Worm (Caenorhabditis elegans) whole organism, young adult: ENCODE data around the gene ttbk-2.1.
"Not testable (repeated sequence)": the region's sequence is repeated elsewhere in the genome, so short reads cannot be mapped to it uniquely, and the experiment has no call there.

Experiments
- C17E4.6 ChIP-seq: fragments of 200-800 bp; sonication (Bioruptor generic); IDR thresholded peaks from 2 replicates; pipeline ENCODE4 v1.3.6; 2022; ENCODE audit warnings: missing genetic modification reagents, missing genetic modification characterization, missing compliant biosample characterization
- F39B2.1 ChIP-seq: fragments of 200-800 bp; sonication (Bioruptor generic); IDR thresholded peaks from 2 replicates; pipeline ENCODE4 v1.3.6; 2022; ENCODE audit warnings: missing genetic modification reagents, missing genetic modification characterization, missing compliant biosample characterization
- F57A8.1 ChIP-seq: fragments of 200-800 bp; sonication (Bioruptor generic); optimal IDR thresholded peaks from 2 replicates; lab custom pipeline; 2018; ENCODE audit warnings: mild to moderate bottlenecking, missing genetic modification characterization, moderate library complexity, missing compliant biosample characterization
- ama-1 ChIP-seq, 3 experiments: fragments of 150-350 bp in 1 of 3; sonication (generic microtip) in 2 of 3; optimal IDR thresholded peaks; 2 replicates each; lab custom pipeline; 2014 to 2018; ENCODE audit warnings: missing biosample characterization in 2 of 3, missing genetic modification characterization in 2 of 3, missing genetic modification reagents in 2 of 3
- cebp-2 ChIP-seq: fragments of 200-800 bp; sonication (Bioruptor generic); IDR thresholded peaks from 2 replicates; pipeline ENCODE4 v1.3.6; 2022; ENCODE audit warnings: missing genetic modification characterization, missing compliant biosample characterization
- ceh-27 ChIP-seq: fragments of 200-800 bp; sonication (Bioruptor generic); optimal IDR thresholded peaks from 2 replicates; lab custom pipeline; 2018; ENCODE audit warnings: mild to moderate bottlenecking, missing genetic modification characterization, moderate library complexity, missing compliant biosample characterization
- ceh-58 ChIP-seq: fragments of 200-800 bp; sonication (Bioruptor generic); IDR thresholded peaks from 2 replicates; pipeline ENCODE4 v1.3.6; 2022; ENCODE audit warnings: missing genetic modification characterization, missing compliant biosample characterization
- dox-1 ChIP-seq: fragments of 200-800 bp; sonication (Bioruptor generic); IDR thresholded peaks from 2 replicates; pipeline ENCODE4 v1.3.6; 2022; ENCODE audit warnings: missing genetic modification reagents, missing genetic modification characterization, missing compliant biosample characterization
- egl-18 ChIP-seq: fragments of 200-800 bp; sonication (Bioruptor generic); IDR thresholded peaks from 2 replicates; pipeline ENCODE4 v1.3.6; 2022; ENCODE audit warnings: missing genetic modification reagents, missing genetic modification characterization, missing compliant biosample characterization
- egrh-3 ChIP-seq: fragments of 200-800 bp; sonication (Bioruptor generic); IDR thresholded peaks from 2 replicates; pipeline ENCODE4 v1.3.6; 2022; ENCODE audit warnings: missing genetic modification reagents, missing genetic modification characterization, missing compliant biosample characterization
- fkh-3 ChIP-seq: sonication (generic microtip); optimal IDR thresholded peaks from 2 replicates; lab custom pipeline; 2016; ENCODE audit warnings: mild to moderate bottlenecking, missing genetic modification characterization, missing compliant biosample characterization
- gei-17 ChIP-seq: fragments of 200-800 bp; sonication (Bioruptor generic); optimal IDR thresholded peaks from 2 replicates; lab custom pipeline; 2018; ENCODE audit warnings: mild to moderate bottlenecking, missing genetic modification characterization, missing compliant biosample characterization
- hlh-26 ChIP-seq: fragments of 200-800 bp; sonication (Bioruptor generic); conservative IDR thresholded peaks from 2 replicates; pipeline ENCODE4 v1.3.6; 2022; ENCODE audit warnings: missing genetic modification reagents, missing genetic modification characterization, missing compliant biosample characterization
- lin-26 ChIP-seq: fragments of 200-800 bp; sonication (Bioruptor generic); IDR thresholded peaks from 2 replicates; pipeline ENCODE4 v1.3.6; 2022; ENCODE audit warnings: missing genetic modification reagents, missing genetic modification characterization, missing compliant biosample characterization
- lin-54 ChIP-seq: fragments of 200-800 bp; sonication (Bioruptor generic); optimal IDR thresholded peaks from 2 replicates; lab custom pipeline; 2018; ENCODE audit warnings: mild to moderate bottlenecking, missing genetic modification characterization, missing compliant biosample characterization
- lsl-1 ChIP-seq: fragments of 200-800 bp; sonication (Bioruptor generic); optimal IDR thresholded peaks from 2 replicates; lab custom pipeline; 2018; ENCODE audit warnings: mild to moderate bottlenecking, missing genetic modification characterization, moderate library complexity, missing compliant biosample characterization
- madf-10 ChIP-seq: sonication (generic microtip); optimal IDR thresholded peaks from 2 replicates; lab custom pipeline; 2016; ENCODE audit warnings: mild to moderate bottlenecking, missing genetic modification characterization, missing compliant biosample characterization
- mcd-1 ChIP-seq: fragments of 200-800 bp; sonication (Bioruptor generic); IDR thresholded peaks from 2 replicates; pipeline ENCODE4 v1.3.6; 2022; ENCODE audit warnings: missing genetic modification reagents, missing genetic modification characterization, missing compliant biosample characterization
- nfyb-1 ChIP-seq: fragments of 200-800 bp; sonication (Bioruptor generic); IDR thresholded peaks from 2 replicates; pipeline ENCODE4 v1.3.6; 2022; ENCODE audit warnings: missing genetic modification reagents, missing genetic modification characterization, missing compliant biosample characterization
- nhr-179 ChIP-seq: sonication (generic microtip); optimal IDR thresholded peaks from 2 replicates; lab custom pipeline; 2016; ENCODE audit warnings: mild to moderate bottlenecking, missing genetic modification characterization, missing compliant biosample characterization
- pha-4 ChIP-seq: fragments of 150-350 bp; sonication (generic microtip); optimal IDR thresholded peaks from 2 replicates; lab custom pipeline; 2014; ENCODE audit warnings: missing biosample characterization, missing genetic modification reagents, missing genetic modification characterization
- rpc-1 ChIP-seq, 2 experiments: fragments of 150-350 bp in 1 of 2; sonication (generic microtip) in 1 of 2; optimal IDR thresholded peaks; 2 replicates each; lab custom pipeline; 2014 to 2018; ENCODE audit warnings: missing biosample characterization in 1 of 2, missing genetic modification characterization in 1 of 2, missing genetic modification reagents in 1 of 2, missing genotype in 1 of 2
- snpc-4 ChIP-seq, 5 experiments: fragments of 150-350 bp in 1 of 5; sonication (generic microtip) in 4 of 5; optimal IDR thresholded peaks; 2 replicates each; lab custom pipeline; 2014 to 2018; ENCODE audit warnings: missing genetic modification characterization in 5 of 5, missing biosample characterization in 3 of 5, antibody characterized with exemption in 2 of 5, mild to moderate bottlenecking in 2 of 5, missing compliant biosample characterization in 2 of 5, missing genotype in 2 of 5, moderate library complexity in 2 of 5, missing genetic modification reagents in 1 of 5
- somi-1 ChIP-seq: fragments of 200-800 bp; sonication (Bioruptor generic); optimal IDR thresholded peaks from 2 replicates; lab custom pipeline; 2018; ENCODE audit warnings: mild to moderate bottlenecking, missing genetic modification characterization, missing compliant biosample characterization
- tbx-9 ChIP-seq: sonication (generic microtip); optimal IDR thresholded peaks from 2 replicates; lab custom pipeline; 2016; ENCODE audit warnings: borderline replicate concordance, missing genetic modification characterization, inconsistent platforms, missing compliant biosample characterization
- xnd-1 ChIP-seq: sonication (generic microtip); optimal IDR thresholded peaks from 2 replicates; lab custom pipeline; 2016; ENCODE audit warnings: missing genotype, missing genetic modification reagents, missing genetic modification characterization, missing compliant biosample characterization
- ztf-18 ChIP-seq: sonication (generic microtip); optimal IDR thresholded peaks from 2 replicates; lab custom pipeline; 2016; ENCODE audit warnings: missing genotype, mild to moderate bottlenecking, missing genetic modification characterization, missing compliant biosample characterization
- ztf-28 ChIP-seq: fragments of 200-800 bp; sonication (Bioruptor generic); IDR thresholded peaks from 2 replicates; pipeline ENCODE4 v1.3.6; 2022; ENCODE audit warnings: missing genetic modification reagents, missing genetic modification characterization, missing compliant biosample characterization
- ztf-3 ChIP-seq: fragments of 200-800 bp; sonication (Bioruptor generic); optimal IDR thresholded peaks from 2 replicates; lab custom pipeline; 2018; ENCODE audit warnings: mild to moderate bottlenecking, missing genetic modification characterization, missing compliant biosample characterization

The ttbk-2.1 gene

DNA sequence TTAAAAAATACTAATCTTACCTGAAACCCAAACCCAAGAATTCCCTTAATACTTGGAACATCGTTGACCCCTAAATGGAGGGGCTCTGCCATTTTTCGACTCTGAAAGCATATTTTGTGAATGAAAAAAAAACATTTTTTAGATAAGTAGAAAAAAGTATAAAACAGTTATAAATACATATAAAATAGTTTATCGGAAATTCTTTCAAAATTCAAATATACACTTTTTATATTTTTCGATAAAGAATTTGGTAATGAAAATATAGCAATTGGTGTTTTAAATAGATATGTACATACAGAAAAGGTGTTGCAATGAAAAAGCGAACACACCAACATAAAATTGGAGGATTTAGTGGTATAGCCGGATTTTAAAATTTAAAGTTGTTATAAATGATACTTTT is 43.4 kb upstream of the ttbk-2.1 start, which contains the start of gene Y59E9AL.4:
TSS of gene Y59E9AL.4 (minus strand) at position 101 of the 400 bp plus-strand sequence.
- TF ChIP-seq mcd-1 (GFP tag; lab: Robert Waterston, UW), result no peak
- TF ChIP-seq madf-10 (tag; lab: Kevin White, UChicago), result no peak
- TF ChIP-seq F57A8.1 (GFP tag; lab: Kevin White, UChicago), result no peak
- no peak for TF ChIP-seq ztf-28 (GFP tag; lab: Robert Waterston, UW)
- TF ChIP-seq lin-26 (GFP tag; lab: Robert Waterston, UW), result no peak
- no peak for TF ChIP-seq F39B2.1 (GFP tag; lab: Robert Waterston, UW)
- no peak for TF ChIP-seq egl-18 (GFP tag; lab: Robert Waterston, UW)
- no peak for TF ChIP-seq C17E4.6 (GFP tag; lab: Robert Waterston, UW)
- TF ChIP-seq tbx-9 (tag; lab: Kevin White, UChicago), result no peak
- TF ChIP-seq pha-4 (tag; lab: Kevin White, UChicago), result no peak
- no peak for TF ChIP-seq somi-1 (GFP tag; lab: Kevin White, UChicago)
- TF ChIP-seq ztf-18 (tag; lab: Kevin White, UChicago), result no peak
- no peak for TF ChIP-seq fkh-3 (tag; lab: Kevin White, UChicago)
- TF ChIP-seq ceh-58 (GFP tag; lab: Robert Waterston, UW), result no peak
- no peak for TF ChIP-seq nfyb-1
- TF ChIP-seq, all 124 proteins: peak for 0

DNA sequence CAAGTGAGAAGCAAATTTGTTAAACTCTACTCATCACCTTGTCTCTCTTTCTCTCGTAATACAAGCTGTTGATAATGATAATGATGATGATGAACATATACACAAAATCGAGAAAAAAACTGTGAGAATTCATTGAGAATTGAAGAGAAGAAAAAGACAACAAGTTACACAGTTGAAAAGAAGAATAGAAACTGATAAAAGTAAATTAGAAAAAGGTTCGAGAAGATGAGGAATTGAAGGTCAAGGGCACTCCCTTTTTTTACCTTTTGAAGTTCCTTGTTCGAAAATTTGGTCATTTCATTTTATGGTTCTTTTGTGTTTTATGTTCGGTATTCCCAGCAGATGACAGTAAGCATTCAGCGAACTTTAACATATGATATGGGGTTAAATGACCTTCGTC is 42.1 kb upstream of the ttbk-2.1 start:
- TF ChIP-seq lin-54 (GFP tag; lab: Kevin White, UChicago), result no peak
- TF ChIP-seq somi-1 (GFP tag; lab: Kevin White, UChicago), result peak; percentile 46

ce11 chrIV:5218496-5218895 is 40.0 kb upstream of the ttbk-2.1 start, which contains the start of gene nsph-4.2:
Gene nsph-4.2 (plus strand): TSS chrIV:5218796.
- TF ChIP-seq nhr-179 (tag; lab: Kevin White, UChicago); ceh-27; lsl-1: not testable (repeated sequence)

DNA sequence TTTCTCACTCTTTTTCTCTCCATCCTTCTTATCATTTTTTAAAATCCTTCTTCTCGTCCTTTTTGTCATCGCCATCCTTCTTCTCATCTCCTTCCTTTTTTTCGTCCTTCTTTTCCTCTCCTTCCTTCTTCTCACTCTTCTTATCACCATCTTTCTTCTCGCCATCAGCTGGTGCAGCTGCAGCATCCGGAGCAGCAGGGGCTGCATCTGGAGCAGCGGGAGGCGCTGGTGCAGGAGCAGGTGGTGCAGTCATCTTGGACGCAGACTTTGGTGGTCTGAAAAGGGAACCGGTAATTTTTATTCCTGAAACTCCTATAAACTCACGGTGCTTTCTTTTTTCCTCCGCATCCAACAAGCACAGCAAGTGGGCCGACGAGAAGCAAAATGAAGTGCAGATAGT is 36.8 kb upstream of the ttbk-2.1 start:
- TF ChIP-seq ama-1 (optimal IDR thresholded peaks at IDR 0.05; lab: Kevin White, UChicago) (no peak), ama-1 (GFP tag; optimal IDR thresholded peaks at IDR 0.05; lab: Kevin White, UChicago) (no peak), dox-1 (GFP tag; lab: Robert Waterston, UW) (no peak), gei-17 (no peak), cebp-2 (GFP tag; lab: Robert Waterston, UW) (no peak), ztf-3 (no peak), hlh-26 (GFP tag; lab: Robert Waterston, UW) (no peak), egrh-3 (peak; percentile 84; the same call in 1 of the 2 replicates)
- TF ChIP-seq, all 124 proteins: peak for 1

DNA sequence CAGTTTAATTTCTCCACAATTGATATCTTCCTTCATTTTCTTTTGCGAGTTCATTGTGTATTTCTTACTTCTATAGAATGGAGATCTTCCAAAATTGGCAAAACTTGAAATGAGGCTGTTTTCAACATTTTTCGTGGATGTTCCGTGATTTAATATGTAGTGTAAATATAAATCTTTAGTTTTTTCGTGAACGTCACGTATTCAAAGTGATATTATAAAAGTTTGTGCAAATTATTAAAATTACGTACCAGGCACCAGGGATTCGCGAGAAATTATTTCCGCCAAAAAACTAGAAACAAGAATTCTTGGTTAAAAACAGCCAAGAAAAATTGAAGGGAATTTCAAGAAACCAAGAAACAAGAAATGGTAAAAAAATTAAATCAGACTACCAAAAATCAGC is 34.2 kb upstream of the ttbk-2.1 start, which contains the start of gene Y59E9AL.8:
TSS of gene Y59E9AL.8 (minus strand) at position 101 of the 400 bp plus-strand sequence.
- TF ChIP-seq snpc-4 (GFP tag; optimal IDR thresholded peaks at IDR 0.05; lab: Kevin White, UChicago) (no peak), snpc-4 (tag; optimal IDR thresholded peaks at IDR 0.05; lab: Kevin White, UChicago) (no peak), xnd-1 (tag; lab: Kevin White, UChicago) (no peak), rpc-1 (optimal IDR thresholded peaks at IDR 0.05; lab: Kevin White, UChicago) (no peak), rpc-1 (tag; optimal IDR thresholded peaks at IDR 0.05; lab: Kevin White, UChicago) (no peak)
